Fruit fly (Drosophila melanogaster) whole organism, wandering third instar larva: ENCODE measurements around the gene Mur2B.

Experiments used
- CG32264 ChIP-seq: fragments of 200-800 bp; sonication (Bioruptor generic); optimal IDR thresholded peaks from 2 replicates; lab custom pipeline; 2016; ENCODE audit warnings: missing biosample characterization, missing genetic modification characterization
- CG9705 ChIP-seq: fragments of 200-800 bp; sonication (Bioruptor generic); optimal IDR thresholded peaks from 2 replicates; lab custom pipeline; 2018; ENCODE audit warnings: missing biosample characterization, mild to moderate bottlenecking, missing genetic modification characterization
- CrebA ChIP-seq: fragments of 200-800 bp; sonication (Bioruptor generic); optimal IDR thresholded peaks from 2 replicates; lab custom pipeline; 2016; ENCODE audit warnings: missing biosample characterization, mild to moderate bottlenecking, missing genetic modification characterization, borderline replicate concordance
- Dfd ChIP-seq: fragments of >200 bp; optimal IDR thresholded peaks from 2 replicates; lab custom pipeline; 2017; ENCODE audit warnings: missing biosample characterization, missing genetic modification characterization
- Dif ChIP-seq: fragments of 200-275, 200-300 bp; sonication (Bioruptor generic); optimal IDR thresholded peaks from 2 replicates; lab custom pipeline; 2018; ENCODE audit warnings: missing biosample characterization, missing genetic modification characterization; ENCODE audit not compliant: partially characterized antibody
- GATAd ChIP-seq: sonication (Bioruptor generic); optimal IDR thresholded peaks from 2 replicates; lab custom pipeline; 2016; ENCODE audit warnings: missing biosample characterization, missing genetic modification characterization
- HLH106 ChIP-seq: fragments of 200-800 bp; optimal IDR thresholded peaks from 3 replicates; lab custom pipeline; 2019; ENCODE audit warnings: missing biosample characterization, mild to moderate bottlenecking, missing genetic modification characterization, moderate library complexity
- Hnf4 ChIP-seq: fragments of 200-800 bp; sonication (Bioruptor generic); optimal IDR thresholded peaks from 2 replicates; lab custom pipeline; 2016; ENCODE audit warnings: missing biosample characterization, mild to moderate bottlenecking, missing genetic modification characterization
- Hr78 ChIP-seq: fragments of >200 bp; optimal IDR thresholded peaks from 2 replicates; lab custom pipeline; 2017; ENCODE audit warnings: missing biosample characterization, missing genetic modification characterization
- Hr83 ChIP-seq: fragments of 200-300 bp; sonication (Bioruptor generic); optimal IDR thresholded peaks from 2 replicates; lab custom pipeline; 2016; ENCODE audit warnings: missing biosample characterization, mild to moderate bottlenecking, missing genetic modification characterization, moderate library complexity; ENCODE audit not compliant: poor library complexity, severe bottlenecking
- Jra ChIP-seq: sonication (Bioruptor generic); optimal IDR thresholded peaks from 2 replicates; lab custom pipeline; 2016; ENCODE audit warnings: missing biosample characterization, missing genetic modification characterization
- Mio ChIP-seq: sonication (Bioruptor generic); optimal IDR thresholded peaks from 2 replicates; lab custom pipeline; 2016; ENCODE audit warnings: missing biosample characterization, missing genetic modification characterization
- Myc ChIP-seq: fragments of >200 bp; optimal IDR thresholded peaks from 2 replicates; lab custom pipeline; 2017
- N ChIP-seq: fragments of >200 bp; optimal IDR thresholded peaks from 2 replicates; lab custom pipeline; 2018; ENCODE audit warnings: missing biosample characterization, missing external identifiers, missing genetic modification characterization
- OdsH ChIP-seq: fragments of 200-800 bp; sonication (Bioruptor generic); optimal IDR thresholded peaks from 2 replicates; lab custom pipeline; 2016; ENCODE audit warnings: missing biosample characterization, mild to moderate bottlenecking, missing genetic modification characterization
- Rel ChIP-seq, 2 experiments: fragments of 200-800 bp; sonication (Bioruptor generic) in 1 of 2; optimal IDR thresholded peaks; 2 replicates in 1 of 2; 3 replicates in 1 of 2; lab custom pipeline; 2016 to 2019; ENCODE audit warnings: mild to moderate bottlenecking in 2 of 2, missing biosample characterization in 2 of 2, missing genetic modification characterization in 2 of 2, moderate library complexity in 1 of 2
- Sp1 ChIP-seq: fragments of 200-800 bp; sonication (Bioruptor generic); optimal IDR thresholded peaks from 3 replicates; lab custom pipeline; 2019; ENCODE audit warnings: missing biosample characterization, mild to moderate bottlenecking, missing genetic modification characterization, moderate library complexity
- Vsx2 ChIP-seq: fragments of 200-300, 225-300 bp; sonication (Bioruptor generic); optimal IDR thresholded peaks from 2 replicates; lab custom pipeline; 2018; ENCODE audit warnings: missing biosample characterization, missing genetic modification characterization; ENCODE audit not compliant: partially characterized antibody
- br ChIP-seq: fragments of 200-800 bp; sonication (Bioruptor generic); optimal IDR thresholded peaks from 2 replicates; lab custom pipeline; 2016; ENCODE audit warnings: missing biosample characterization, missing genetic modification characterization
- brk ChIP-seq: fragments of 200-800 bp; sonication (Bioruptor generic); optimal IDR thresholded peaks from 2 replicates; lab custom pipeline; 2016; ENCODE audit warnings: missing biosample characterization, mild to moderate bottlenecking, missing genetic modification characterization
- dl ChIP-seq, 2 experiments: fragments of 175-275, 200-275 bp in 1 of 2; fragments of 200-275 bp in 1 of 2; sonication (Bioruptor generic); optimal IDR thresholded peaks; lab custom pipeline; 2018; ENCODE audit warnings: mild to moderate bottlenecking in 2 of 2, missing biosample characterization in 2 of 2, missing genetic modification characterization in 2 of 2, moderate library complexity in 2 of 2; ENCODE audit not compliant: partially characterized antibody in 2 of 2, insufficient read depth in 1 of 2
- dmrt93B ChIP-seq: fragments of 200-800 bp; sonication (Bioruptor generic); optimal IDR thresholded peaks from 2 replicates; lab custom pipeline; 2018; ENCODE audit warnings: missing biosample characterization, mild to moderate bottlenecking, missing genetic modification characterization
- dsf ChIP-seq: sonication (Bioruptor generic); optimal IDR thresholded peaks from 2 replicates; lab custom pipeline; 2016; ENCODE audit warnings: missing biosample characterization, missing genetic modification characterization, borderline replicate concordance
- fru ChIP-seq: fragments of 200-800 bp; sonication (Bioruptor generic); optimal IDR thresholded peaks from 3 replicates; lab custom pipeline; 2016; ENCODE audit warnings: missing biosample characterization, mild to moderate bottlenecking, missing genetic modification characterization
- jim ChIP-seq: fragments of 175-275, 200-325 bp; sonication (Bioruptor generic); optimal IDR thresholded peaks from 2 replicates; lab custom pipeline; 2016; ENCODE audit warnings: missing biosample characterization, mild to moderate bottlenecking, missing genetic modification characterization
- pan ChIP-seq: fragments of >200 bp; optimal IDR thresholded peaks from 2 replicates; lab custom pipeline; 2017
- psq ChIP-seq: fragments of 200-800 bp; sonication (Bioruptor generic); optimal IDR thresholded peaks from 3 replicates; lab custom pipeline; 2017; ENCODE audit warnings: missing biosample characterization, mild to moderate bottlenecking, missing genetic modification characterization, moderate library complexity
- rgr ChIP-seq: fragments of 200-800 bp; sonication (Bioruptor generic); optimal IDR thresholded peaks from 3 replicates; lab custom pipeline; 2016; ENCODE audit warnings: missing biosample characterization, mild to moderate bottlenecking, missing genetic modification characterization
- sage ChIP-seq: fragments of 200-800 bp; sonication (Bioruptor generic); optimal IDR thresholded peaks from 2 replicates; lab custom pipeline; 2016; ENCODE audit warnings: missing biosample characterization, mild to moderate bottlenecking, missing genetic modification characterization
- sv ChIP-seq: fragments of 200-800 bp; sonication (Bioruptor generic); optimal IDR thresholded peaks from 3 replicates; lab custom pipeline; 2016; ENCODE audit warnings: missing biosample characterization, missing genetic modification characterization
- tai ChIP-seq: sonication (Bioruptor generic); optimal IDR thresholded peaks from 2 replicates; lab custom pipeline; 2016; ENCODE audit warnings: missing biosample characterization, missing genetic modification characterization
- usp ChIP-seq: fragments of >200 bp; optimal IDR thresholded peaks from 2 replicates; lab custom pipeline; 2017; ENCODE audit warnings: missing biosample characterization, missing genetic modification characterization
- woc ChIP-seq: sonication (Bioruptor generic); optimal IDR thresholded peaks from 2 replicates; lab custom pipeline; 2016; ENCODE audit warnings: missing biosample characterization, mild to moderate bottlenecking, missing genetic modification characterization

Mur2B gene

DNA sequence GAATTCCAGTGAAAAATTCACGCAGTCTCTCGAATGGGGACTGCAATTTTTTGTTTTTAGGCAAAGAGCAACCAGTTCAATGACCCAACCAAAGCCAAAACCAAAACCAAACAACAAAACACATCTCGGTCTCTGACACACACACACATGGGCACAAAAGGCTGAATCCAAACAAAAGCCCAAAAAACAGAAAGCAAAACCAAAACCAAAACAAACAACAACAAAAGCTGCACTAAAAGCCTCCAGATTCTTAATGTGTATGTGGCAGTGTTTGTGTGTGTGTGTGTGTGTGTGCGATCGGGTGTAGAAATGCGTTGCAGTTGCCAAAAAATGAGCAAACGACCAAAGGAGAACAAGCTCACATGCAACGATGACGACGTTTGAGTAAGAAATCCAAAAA lies 91.5 kb downstream of the Mur2B start:
- TF ChIP-seq GATAd (GFP tag; lab: Kevin White, UChicago) = no peak
- peak; percentile 35 for TF ChIP-seq Dif (GFP tag; lab: Kevin White, UChicago)
- no peak for TF ChIP-seq dsf (GFP tag; lab: Kevin White, UChicago)
- TF ChIP-seq N (GFP tag; lab: Kevin White, UChicago) = no peak
- peak; percentile 32 for TF ChIP-seq jim (GFP tag; lab: Kevin White, UChicago)
- no peak for TF ChIP-seq pan (lab: Kevin White, UChicago)
- no peak for TF ChIP-seq tai (GFP tag; lab: Kevin White, UChicago)
- peak; percentile 54 for TF ChIP-seq Jra (GFP tag; lab: Kevin White, UChicago)
- TF ChIP-seq brk = peak; percentile 55
- peak; percentile 71 for TF ChIP-seq br
- peak; percentile 47 for TF ChIP-seq Sp1 (GFP tag; lab: Kevin White, UChicago)
- no peak for TF ChIP-seq CG9705 (GFP tag; lab: Kevin White, UChicago)
- peak; percentile 67 for TF ChIP-seq psq
- TF ChIP-seq Rel (GFP tag; optimal IDR thresholded peaks at IDR 0.05; lab: Kevin White, UChicago) = peak; percentile 27
- TF ChIP-seq Rel (tag; optimal IDR thresholded peaks at IDR 0.05; lab: Kevin White, UChicago) = peak; percentile 66
- TF ChIP-seq Myc (lab: Kevin White, UChicago) = no peak
- TF ChIP-seq CrebA (GFP tag; lab: Kevin White, UChicago) = peak; percentile 71
- no peak for TF ChIP-seq woc (GFP tag; lab: Kevin White, UChicago)
- TF ChIP-seq rgr (GFP tag; lab: Kevin White, UChicago) = peak; percentile 34
- TF ChIP-seq Dfd (GFP tag; lab: Kevin White, UChicago) = no peak
- peak; percentile 9 for TF ChIP-seq OdsH (GFP tag; lab: Kevin White, UChicago)
- no peak for TF ChIP-seq usp (GFP tag; lab: Kevin White, UChicago)
- TF ChIP-seq Hr83 (GFP tag; lab: Kevin White, UChicago) = peak; percentile 7
- peak; percentile 36 for TF ChIP-seq Hnf4 (GFP tag; lab: Kevin White, UChicago)
- TF ChIP-seq sage = peak; percentile 6

DNA sequence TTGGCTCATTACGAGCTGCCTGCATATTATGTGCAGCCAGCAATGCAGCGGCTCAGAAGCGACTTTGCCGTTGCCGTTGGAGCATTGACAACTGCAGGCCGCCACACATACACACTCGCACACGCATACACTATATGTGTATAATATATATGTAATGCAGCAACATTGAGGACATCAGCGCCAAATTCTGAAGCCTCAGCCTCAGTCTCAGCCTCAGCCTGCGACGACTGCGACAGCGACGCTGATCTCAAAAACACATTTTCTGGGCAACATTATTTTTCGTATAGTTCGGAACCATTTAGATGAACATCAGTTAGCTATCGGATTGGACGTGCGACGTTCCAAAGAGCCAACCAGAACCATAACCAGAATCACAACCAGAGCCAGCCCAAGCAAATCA lies 93.8 kb downstream of the Mur2B start, which contains the start of gene br:
Gene br, plus strand, starts transcription at position 301 of the 400 bp plus-strand sequence.
- TF ChIP-seq tai (GFP tag; lab: Kevin White, UChicago) = no peak
- no peak for TF ChIP-seq Rel (GFP tag; optimal IDR thresholded peaks at IDR 0.05; lab: Kevin White, UChicago)
- no peak for TF ChIP-seq Rel (tag; optimal IDR thresholded peaks at IDR 0.05; lab: Kevin White, UChicago)
- TF ChIP-seq CG32264 (GFP tag; lab: Kevin White, UChicago) = no peak
- TF ChIP-seq OdsH (GFP tag; lab: Kevin White, UChicago) = no peak
- no peak for TF ChIP-seq Vsx2 (GFP tag; lab: Kevin White, UChicago)
- no peak for TF ChIP-seq psq
- no peak for TF ChIP-seq dl (GFP tag; optimal IDR thresholded peaks at IDR 0.05; lab: Kevin White, UChicago; ENCODE audit: insufficient read depth in 1 of 2, partially characterized antibody in 2 of 2)
- no peak for TF ChIP-seq Dfd (GFP tag; lab: Kevin White, UChicago)
- TF ChIP-seq pan (lab: Kevin White, UChicago) = no peak
- TF ChIP-seq Hr78 (GFP tag; lab: Kevin White, UChicago) = no peak
- TF ChIP-seq fru (GFP tag; lab: Kevin White, UChicago) = no peak
- TF ChIP-seq br = no peak

DNA sequence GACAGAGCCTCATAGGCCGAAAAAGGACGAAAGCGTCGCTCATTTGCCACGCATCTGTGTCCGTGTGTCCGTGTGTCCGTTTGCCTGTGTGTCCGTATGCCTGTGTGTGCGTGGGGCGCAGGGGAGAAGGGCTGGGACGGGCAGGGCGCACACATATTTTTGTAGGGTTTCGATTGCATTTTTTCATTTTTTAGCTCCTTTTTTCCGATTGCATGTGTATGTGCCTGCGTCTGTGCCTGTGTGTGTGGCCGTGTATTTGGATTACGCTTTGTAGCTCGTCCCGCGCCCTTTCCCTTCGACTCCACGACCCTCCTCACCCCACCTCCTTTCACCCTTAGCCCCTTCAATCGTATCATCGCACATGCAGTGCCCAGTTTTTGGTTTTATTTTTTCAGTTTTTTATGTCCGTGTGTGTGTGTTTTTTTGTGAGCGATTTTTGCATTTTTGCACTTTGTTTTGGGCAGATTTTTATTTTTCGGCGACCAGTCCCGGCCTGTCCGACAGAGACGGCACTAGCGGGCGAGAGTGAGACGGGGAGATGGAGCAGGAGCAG lies 94.4 kb downstream of the Mur2B start:
- TF ChIP-seq Vsx2 (GFP tag; lab: Kevin White, UChicago) = no peak
- TF ChIP-seq rgr (GFP tag; lab: Kevin White, UChicago) = peak; percentile 15
- TF ChIP-seq N (GFP tag; lab: Kevin White, UChicago) = peak; percentile 20
- no peak for TF ChIP-seq sv (GFP tag; lab: Kevin White, UChicago)
- TF ChIP-seq Mio = no peak
- peak; percentile 75 for TF ChIP-seq br
- no peak for TF ChIP-seq Rel (GFP tag; optimal IDR thresholded peaks at IDR 0.05; lab: Kevin White, UChicago)
- TF ChIP-seq Rel (tag; optimal IDR thresholded peaks at IDR 0.05; lab: Kevin White, UChicago) = peak; percentile 45
- no peak for TF ChIP-seq Jra (GFP tag; lab: Kevin White, UChicago)
- no peak for TF ChIP-seq dl (GFP tag; optimal IDR thresholded peaks at IDR 0.05; lab: Kevin White, UChicago; ENCODE audit: insufficient read depth in 1 of 2, partially characterized antibody in 2 of 2)
- peak; percentile 58 for TF ChIP-seq HLH106 (tag; lab: Kevin White, UChicago)
- TF ChIP-seq CrebA (GFP tag; lab: Kevin White, UChicago) = peak; percentile 33
- TF ChIP-seq CG9705 (GFP tag; lab: Kevin White, UChicago) = peak; percentile 36
- TF ChIP-seq Sp1 (GFP tag; lab: Kevin White, UChicago) = peak; percentile 92
- TF ChIP-seq fru (GFP tag; lab: Kevin White, UChicago) = peak; percentile 50
- no peak for TF ChIP-seq tai (GFP tag; lab: Kevin White, UChicago)
- peak; percentile 0 for TF ChIP-seq Dif (GFP tag; lab: Kevin White, UChicago)
- peak; percentile 90 for TF ChIP-seq jim (GFP tag; lab: Kevin White, UChicago)
- TF ChIP-seq Hnf4 (GFP tag; lab: Kevin White, UChicago) = no peak
- peak; percentile 79 for TF ChIP-seq psq
- no peak for TF ChIP-seq CG32264 (GFP tag; lab: Kevin White, UChicago)
- no peak for TF ChIP-seq brk
- TF ChIP-seq Myc (lab: Kevin White, UChicago) = no peak
- no peak for TF ChIP-seq sage
- peak; percentile 23 for TF ChIP-seq dmrt93B (GFP tag; lab: Kevin White, UChicago)
- no peak for TF ChIP-seq Dfd (GFP tag; lab: Kevin White, UChicago)
- TF ChIP-seq GATAd (GFP tag; lab: Kevin White, UChicago) = no peak
- TF ChIP-seq dsf (GFP tag; lab: Kevin White, UChicago) = no peak
